Worm (Caenorhabditis elegans) whole organism, early embryonic: ENCODE measurements around the gene C14A4.9.

Source experiments
- B0310.2 ChIP-seq: sonication (generic microtip); optimal IDR thresholded peaks from 2 replicates; lab custom pipeline; 2016; ENCODE audit warnings: mild to moderate bottlenecking, missing genetic modification characterization, missing compliant biosample characterization
- F13C5.2 ChIP-seq: sonication (generic microtip); optimal IDR thresholded peaks from 2 replicates; lab custom pipeline; 2017; ENCODE audit warnings: mild to moderate bottlenecking, missing genetic modification characterization, inconsistent platforms, missing compliant biosample characterization
- aly-1 ChIP-seq: sonication (generic microtip); optimal IDR thresholded peaks from 2 replicates; lab custom pipeline; 2016; ENCODE audit warnings: missing genetic modification characterization, missing compliant biosample characterization
- ama-1 ChIP-seq: fragments of 150-350 bp; optimal IDR thresholded peaks from 2 replicates; lab custom pipeline; 2014
- ceh-13 ChIP-seq: fragments of 200-800 bp; sonication (Bioruptor generic); optimal IDR thresholded peaks from 2 replicates; lab custom pipeline; 2018; ENCODE audit warnings: mild to moderate bottlenecking, missing genetic modification characterization, missing compliant biosample characterization
- ceh-36 ChIP-seq: sonication (generic microtip); optimal IDR thresholded peaks from 2 replicates; lab custom pipeline; 2016; ENCODE audit warnings: missing genetic modification characterization, inconsistent platforms, missing compliant biosample characterization
- ets-7 ChIP-seq: sonication (generic microtip); optimal IDR thresholded peaks from 2 replicates; lab custom pipeline; 2016; ENCODE audit warnings: missing genotype, missing genetic modification characterization, missing compliant biosample characterization
- flt-1 ChIP-seq: fragments of 200-800 bp; sonication (Bioruptor generic); IDR thresholded peaks from 2 replicates; pipeline ENCODE4 v1.3.6; 2022; ENCODE audit warnings: missing genetic modification characterization, missing compliant biosample characterization
- hmbx-1 ChIP-seq: sonication (generic microtip); optimal IDR thresholded peaks from 2 replicates; lab custom pipeline; 2016; ENCODE audit warnings: mild to moderate bottlenecking, missing genetic modification characterization, missing compliant biosample characterization
- hmg-4 ChIP-seq: fragments of 200-800 bp; sonication (Bioruptor generic); optimal IDR thresholded peaks from 2 replicates; lab custom pipeline; 2018; ENCODE audit warnings: mild to moderate bottlenecking, missing genetic modification characterization, missing compliant biosample characterization
- hnd-1 ChIP-seq: sonication (generic microtip); optimal IDR thresholded peaks from 2 replicates; lab custom pipeline; 2016; ENCODE audit warnings: missing genetic modification characterization, missing compliant biosample characterization
- pes-1 ChIP-seq: fragments of 200-800 bp; sonication (Bioruptor generic); IDR thresholded peaks from 2 replicates; pipeline ENCODE4 v1.3.6; 2022; ENCODE audit warnings: missing genetic modification reagents, missing genetic modification characterization, missing compliant biosample characterization
- scrt-1 ChIP-seq: fragments of 200-800 bp; sonication (Bioruptor generic); IDR thresholded peaks from 2 replicates; pipeline ENCODE4 v1.3.6; 2022; ENCODE audit warnings: missing genetic modification characterization, missing compliant biosample characterization
- sea-1 ChIP-seq: fragments of 200-800 bp; sonication (Bioruptor generic); conservative IDR thresholded peaks from 2 replicates; pipeline ENCODE4 v1.3.6; 2022; ENCODE audit warnings: missing genetic modification characterization, missing compliant biosample characterization
- tbx-11 ChIP-seq: fragments of 200-800 bp; sonication (Bioruptor generic); IDR thresholded peaks from 2 replicates; pipeline ENCODE4 v1.3.6; 2022; ENCODE audit warnings: missing genetic modification characterization, missing compliant biosample characterization
- tbx-37 ChIP-seq: fragments of 200-800 bp; sonication (Bioruptor generic); conservative IDR thresholded peaks from 2 replicates; pipeline ENCODE4 v1.3.6; 2022; ENCODE audit warnings: missing genetic modification reagents, missing genetic modification characterization, missing compliant biosample characterization
- tra-4 ChIP-seq: sonication (generic microtip); optimal IDR thresholded peaks from 2 replicates; lab custom pipeline; 2017; ENCODE audit warnings: missing genetic modification characterization, missing compliant biosample characterization

Gene C14A4.9

DNA sequence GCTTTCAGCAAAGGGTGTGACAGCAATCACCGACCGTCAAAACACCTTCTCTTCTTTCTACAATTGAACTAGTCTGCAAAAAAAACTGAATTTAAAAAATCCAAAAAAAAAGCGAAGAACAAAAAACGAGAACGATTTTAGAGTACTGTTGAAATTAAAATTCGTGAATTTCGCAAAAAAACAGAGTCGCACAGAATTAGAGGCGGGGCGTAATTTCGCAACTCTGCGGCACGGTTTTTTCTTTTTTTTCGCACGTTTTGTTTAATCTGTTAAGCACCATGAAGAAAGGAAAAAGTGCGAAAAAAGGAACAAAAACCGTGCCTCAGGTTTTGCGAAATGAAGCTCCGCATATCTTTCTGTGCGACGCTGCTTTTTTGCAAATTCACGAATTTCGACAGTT, 44.2 kb upstream of the C14A4.9 start, which contains the start of gene mnk-1:
Gene mnk-1, minus strand, starts transcription at position 73 of the 400 bp plus-strand sequence.
- TF ChIP-seq scrt-1 (GFP tag; lab: Robert Waterston, UW) (no peak), ets-7 (tag; lab: Kevin White, UChicago) (no peak), ceh-36 (no peak), hmg-4 (GFP tag; lab: Kevin White, UChicago) (no peak), flt-1 (no peak), tbx-37 (no peak), B0310.2 (tag; lab: Kevin White, UChicago) (no peak), tbx-11 (GFP tag; lab: Robert Waterston, UW) (no peak), hnd-1 (tag; lab: Kevin White, UChicago) (no peak), ama-1 (lab: Kevin White, UChicago) (no peak), tra-4 (tag; lab: Kevin White, UChicago) (no peak), ceh-13 (GFP tag; lab: Kevin White, UChicago) (no peak), hmbx-1 (no peak), aly-1 (no peak), F13C5.2 (tag; lab: Kevin White, UChicago) (no peak), sea-1 (GFP tag; lab: Robert Waterston, UW) (no peak), pes-1 (GFP tag; lab: Robert Waterston, UW) (no peak)

DNA sequence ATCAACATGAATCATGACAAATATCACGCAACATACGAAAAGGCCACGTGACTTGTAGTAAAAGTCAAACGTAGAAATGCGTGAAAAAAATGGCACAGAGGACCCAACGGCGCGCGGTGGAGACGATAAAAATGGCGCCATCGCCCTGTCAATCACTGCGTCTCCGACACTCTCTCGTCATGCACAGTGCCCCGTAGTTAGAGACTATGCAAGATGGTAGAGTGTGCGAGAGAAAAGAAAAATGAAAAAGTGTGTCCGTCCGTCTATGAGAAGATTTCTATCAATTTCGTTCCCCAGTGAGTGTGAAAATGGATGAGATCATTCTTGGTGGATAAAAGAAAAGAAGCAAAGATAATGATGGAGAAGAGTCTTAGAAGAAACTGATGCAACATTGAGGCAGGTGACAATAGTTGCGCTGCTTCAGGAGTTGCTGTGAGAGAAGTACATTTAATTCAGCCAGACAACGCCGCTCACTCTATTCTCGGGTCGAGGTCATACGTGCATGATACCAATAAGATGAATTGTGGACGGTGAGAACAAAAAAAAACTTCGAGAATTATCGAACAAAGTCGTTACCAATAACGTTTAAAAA, 43.6 kb upstream of the C14A4.9 start:
- TF ChIP-seq tbx-11 (GFP tag; lab: Robert Waterston, UW), result no peak

DNA sequence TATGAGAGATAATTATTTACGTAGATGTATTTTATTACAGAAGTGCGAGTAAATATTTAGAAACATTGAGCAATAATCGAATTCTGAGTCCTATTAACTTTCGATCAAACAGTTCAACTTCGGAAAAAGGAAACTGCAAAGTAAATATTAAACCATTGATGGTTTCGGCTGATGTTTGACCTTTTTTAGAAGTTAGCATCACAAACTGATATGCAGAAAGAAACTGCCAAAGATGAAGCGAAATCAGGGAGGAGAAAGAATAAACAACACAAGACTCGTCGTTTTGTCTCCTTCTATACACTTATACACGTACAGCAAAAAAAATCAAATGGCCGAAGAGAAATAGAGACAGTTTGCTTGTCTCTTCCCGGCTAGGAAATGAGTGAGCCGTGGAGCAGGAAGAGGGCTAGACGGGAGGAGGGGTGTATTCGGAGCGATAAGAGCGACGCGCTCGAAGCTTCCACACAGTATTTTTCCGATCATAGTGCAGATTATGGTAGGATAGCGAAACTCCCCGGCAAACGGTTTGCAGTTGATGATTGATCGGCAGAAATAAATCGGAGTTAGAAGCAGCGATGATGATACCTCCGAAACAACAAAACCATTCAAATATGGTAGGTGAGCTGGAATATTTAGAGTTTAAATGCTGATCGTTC, 42.5 kb upstream of the C14A4.9 start:
- no peak for TF ChIP-seq aly-1
- TF ChIP-seq F13C5.2 (tag; lab: Kevin White, UChicago), result no peak
- TF ChIP-seq hnd-1 (tag; lab: Kevin White, UChicago), result no peak
- no peak for TF ChIP-seq B0310.2 (tag; lab: Kevin White, UChicago)
- no peak for TF ChIP-seq ceh-36
- TF ChIP-seq tra-4 (tag; lab: Kevin White, UChicago), result no peak
- TF ChIP-seq scrt-1 (GFP tag; lab: Robert Waterston, UW), result no peak
- TF ChIP-seq tbx-11 (GFP tag; lab: Robert Waterston, UW), result no peak
- TF ChIP-seq pes-1 (GFP tag; lab: Robert Waterston, UW), result no peak
- TF ChIP-seq flt-1, result no peak
- no peak for TF ChIP-seq tbx-37
- no peak for TF ChIP-seq ama-1 (lab: Kevin White, UChicago)
- no peak for TF ChIP-seq hmbx-1
- TF ChIP-seq ets-7 (tag; lab: Kevin White, UChicago), result no peak
- TF ChIP-seq sea-1 (GFP tag; lab: Robert Waterston, UW), result no peak
- TF ChIP-seq hmg-4 (GFP tag; lab: Kevin White, UChicago), result no peak
- no peak for TF ChIP-seq ceh-13 (GFP tag; lab: Kevin White, UChicago)

DNA sequence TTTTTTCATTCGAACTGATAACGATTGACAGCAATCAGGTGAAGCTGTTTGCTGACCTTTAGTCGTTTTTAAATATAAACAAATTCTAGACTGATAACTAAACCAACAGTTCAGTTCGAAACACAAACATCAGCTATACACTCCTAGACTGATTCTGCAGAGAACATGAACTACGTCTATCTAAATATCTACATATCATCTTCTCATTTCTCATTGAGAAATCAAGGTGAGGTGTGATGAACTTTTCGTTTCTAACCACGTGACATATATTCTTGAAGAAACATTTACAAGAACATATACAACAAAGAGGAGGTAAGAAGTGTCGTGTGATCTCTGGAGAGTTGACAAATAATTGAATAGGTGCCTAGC, 41.9 kb upstream of the C14A4.9 start:
- no peak for TF ChIP-seq hmg-4 (GFP tag; lab: Kevin White, UChicago)
- TF ChIP-seq pes-1 (GFP tag; lab: Robert Waterston, UW), result no peak
- TF ChIP-seq ceh-36, result no peak
- TF ChIP-seq tbx-37, result no peak
- no peak for TF ChIP-seq tbx-11 (GFP tag; lab: Robert Waterston, UW)
- TF ChIP-seq F13C5.2 (tag; lab: Kevin White, UChicago), result no peak
- TF ChIP-seq scrt-1 (GFP tag; lab: Robert Waterston, UW), result no peak
- no peak for TF ChIP-seq sea-1 (GFP tag; lab: Robert Waterston, UW)
- TF ChIP-seq hmbx-1, result no peak
- no peak for TF ChIP-seq flt-1

DNA sequence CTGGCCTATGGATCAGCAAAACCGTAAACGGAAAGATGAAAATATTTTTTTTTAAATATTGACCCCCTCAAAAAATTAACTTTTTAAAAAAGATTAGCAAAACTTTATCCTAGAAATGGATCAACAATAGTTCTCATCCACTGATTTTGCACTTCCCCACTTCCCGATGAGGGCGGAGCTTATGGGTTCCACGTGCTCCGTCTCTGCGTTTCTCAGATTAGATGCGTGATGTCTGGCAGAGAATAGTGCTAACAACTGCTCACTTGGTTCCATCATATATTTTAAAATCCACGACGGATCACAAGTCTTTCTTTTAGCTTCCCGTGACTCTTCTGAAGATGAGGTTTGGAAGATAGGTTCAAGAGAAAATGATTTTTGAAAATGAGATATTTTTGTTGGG, 40.8 kb upstream of the C14A4.9 start:
- TF ChIP-seq tra-4 (tag; lab: Kevin White, UChicago), result no peak
- no peak for TF ChIP-seq ceh-36

DNA sequence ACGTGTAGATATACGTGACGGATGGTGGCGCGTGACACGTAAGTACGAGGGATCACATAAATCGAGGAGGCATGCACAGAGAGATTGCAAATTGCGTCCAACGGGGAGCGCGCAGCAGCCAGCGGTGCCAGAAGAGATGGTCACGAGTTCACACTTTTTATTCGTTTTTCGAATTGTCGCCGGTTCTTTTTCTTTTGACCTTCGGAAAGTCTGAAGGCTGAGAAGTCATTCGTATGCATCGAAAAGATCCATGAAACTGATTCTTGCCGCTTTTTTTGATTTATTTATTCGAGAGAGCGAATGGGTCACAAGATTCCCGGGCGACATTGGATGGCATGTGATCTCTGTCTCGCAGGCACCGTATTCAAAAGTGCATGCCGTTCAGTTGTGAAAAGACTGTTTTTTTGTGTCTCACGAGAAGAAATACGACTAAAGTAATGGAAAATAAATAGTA, 40.1 kb upstream of the C14A4.9 start:
- no peak for TF ChIP-seq flt-1
- TF ChIP-seq sea-1 (GFP tag; lab: Robert Waterston, UW), result no peak
- TF ChIP-seq hnd-1 (tag; lab: Kevin White, UChicago), result no peak
- no peak for TF ChIP-seq ets-7 (tag; lab: Kevin White, UChicago)
- TF ChIP-seq hmbx-1, result no peak

DNA sequence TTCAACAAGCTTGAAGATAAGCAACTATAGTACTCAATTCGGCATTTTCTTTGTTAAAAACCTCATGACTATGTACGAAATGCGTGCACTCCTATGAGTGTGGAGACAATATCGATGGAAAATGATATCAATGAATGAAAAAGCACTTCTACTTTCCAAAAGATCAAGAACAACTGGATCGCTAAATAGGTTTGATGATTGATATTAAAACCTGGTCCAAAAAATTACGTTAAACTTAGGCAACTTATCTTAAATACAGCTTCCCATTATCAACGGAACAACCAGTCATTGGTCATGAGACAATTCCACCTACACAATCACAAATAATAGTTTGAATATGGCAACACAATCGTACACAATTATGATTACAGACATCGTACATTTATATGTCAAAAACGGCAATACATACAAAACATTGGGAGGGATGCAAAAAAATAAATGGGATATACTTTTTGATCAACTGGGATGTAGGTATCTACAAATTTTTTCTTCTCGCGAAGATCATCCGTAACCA, 39.4 kb upstream of the C14A4.9 start:
- TF ChIP-seq hmbx-1 (no peak), tra-4 (tag; lab: Kevin White, UChicago) (no peak), ama-1 (lab: Kevin White, UChicago) (no peak), hnd-1 (tag; lab: Kevin White, UChicago) (no peak), B0310.2 (tag; lab: Kevin White, UChicago) (no peak), tbx-37 (no peak), hmg-4 (GFP tag; lab: Kevin White, UChicago) (no peak), ceh-36 (no peak), pes-1 (GFP tag; lab: Robert Waterston, UW) (no peak), tbx-11 (GFP tag; lab: Robert Waterston, UW) (no peak), F13C5.2 (tag; lab: Kevin White, UChicago) (no peak), aly-1 (no peak)

DNA sequence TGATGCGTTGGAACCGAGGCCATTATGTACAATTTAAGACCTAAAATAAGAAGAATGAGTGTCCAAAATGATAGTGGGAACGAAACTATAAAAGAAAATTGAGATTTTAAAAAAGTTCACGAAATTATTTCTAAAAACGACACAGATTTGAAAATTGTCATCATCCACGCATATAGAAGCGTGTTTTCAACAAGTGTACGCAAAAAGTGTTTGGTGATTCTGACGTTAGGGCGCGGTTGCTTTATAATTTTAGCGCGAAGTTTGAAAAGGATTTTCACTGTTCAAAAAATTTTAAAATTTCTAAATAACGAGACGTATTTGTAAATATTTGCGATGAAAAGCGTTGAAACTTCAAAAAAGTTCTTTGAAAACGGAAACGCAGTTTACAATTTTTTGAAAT, 35.8 kb upstream of the C14A4.9 start, which contains the start of gene cdc-48.1:
Gene cdc-48.1, minus strand, starts transcription at position 40 of the 400 bp plus-strand sequence.
- TF ChIP-seq hnd-1 (tag; lab: Kevin White, UChicago), result peak; percentile 42
- peak; percentile 65 for TF ChIP-seq hmg-4 (GFP tag; lab: Kevin White, UChicago)
- TF ChIP-seq F13C5.2 (tag; lab: Kevin White, UChicago), result peak; percentile 99
- peak; percentile 60 for TF ChIP-seq tra-4 (tag; lab: Kevin White, UChicago)
- no peak for TF ChIP-seq aly-1
- TF ChIP-seq flt-1, result peak; percentile 81
- TF ChIP-seq sea-1 (GFP tag; lab: Robert Waterston, UW), result peak; percentile 86
- peak; percentile 75 for TF ChIP-seq tbx-37
- TF ChIP-seq ceh-13 (GFP tag; lab: Kevin White, UChicago), result peak; percentile 47
- peak; percentile 51 for TF ChIP-seq hmbx-1
- TF ChIP-seq scrt-1 (GFP tag; lab: Robert Waterston, UW), result peak; percentile 57; the same call in 1 of the 2 replicates
- peak; percentile 45 for TF ChIP-seq ets-7 (tag; lab: Kevin White, UChicago)
- peak; percentile 57; the same call in 1 of the 2 replicates for TF ChIP-seq tbx-11 (GFP tag; lab: Robert Waterston, UW)
- TF ChIP-seq ama-1 (lab: Kevin White, UChicago), result no peak
- TF ChIP-seq B0310.2 (tag; lab: Kevin White, UChicago), result peak; percentile 74
- peak; percentile 82 for TF ChIP-seq pes-1 (GFP tag; lab: Robert Waterston, UW)
- peak; percentile 54 for TF ChIP-seq ceh-36
